Fruit fly (Drosophila melanogaster): Measurements from ENCODE around the gene CG32547.
A peak's percentile ranks its signal among the peaks of the same experiment; 100 is the strongest.

The CG32547 gene

DNA sequence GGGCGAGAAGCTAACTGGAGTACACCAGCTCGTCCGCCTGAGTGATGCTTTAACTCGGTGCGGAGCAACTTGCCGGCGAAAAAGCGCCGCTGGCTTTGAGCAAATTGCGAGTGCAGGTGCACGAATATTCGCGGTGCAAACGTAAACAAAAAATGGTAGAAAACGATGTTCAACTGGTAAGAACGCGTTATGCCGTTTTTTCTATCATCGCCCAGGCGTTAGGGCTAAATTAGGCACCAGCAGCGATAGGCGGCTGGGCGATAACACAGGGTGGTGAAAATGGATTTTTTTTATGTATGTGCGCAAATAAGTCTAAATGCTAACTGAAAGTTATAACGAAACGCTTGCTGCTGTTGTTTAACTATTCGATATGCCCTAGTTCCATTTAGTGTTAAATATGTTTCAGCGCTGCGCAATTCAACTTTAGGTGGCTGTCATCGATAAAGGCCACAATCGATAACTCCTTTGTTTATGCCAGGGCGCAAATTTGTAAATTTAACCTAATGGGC, 20.4 kb upstream of the CG32547 start, which contains the start of the genes Pgant7 and Xrcc2 (continued):
- TF ChIP-seq Lim3 (GFP tag; IDR thresholded peaks at IDR 0.05) (no peak), h (optimal IDR thresholded peaks at IDR 0.05) (no peak), E2f2 (GFP tag; IDR thresholded peaks at IDR 0.05) (peak; percentile 85), pros (GFP tag; optimal IDR thresholded peaks at IDR 0.05) (no peak), CG11247 (GFP tag; IDR thresholded peaks at IDR 0.05) (no peak), dati (GFP tag; IDR thresholded peaks at IDR 0.05) (no peak), CG15696 (tag; optimal IDR thresholded peaks at IDR 0.05) (no peak), CG11504 (tag; optimal IDR thresholded peaks at IDR 0.05) (peak; percentile 73), pfk (GFP tag; optimal IDR thresholded peaks at IDR 0.05) (no peak), usp (GFP tag; optimal IDR thresholded peaks at IDR 0.05) (no peak), CG13287 (GFP tag; IDR thresholded peaks at IDR 0.05; ENCODE audit: partially characterized antibody) (peak; percentile 88), Hmr (GFP tag; optimal IDR thresholded peaks at IDR 0.05) (no peak), stc (GFP tag; IDR thresholded peaks at IDR 0.05) (no peak), ato (GFP tag; IDR thresholded peaks at IDR 0.05; ENCODE audit: partially characterized antibody) (peak; percentile 44; the same call in 1 of the 2 replicates), CG6272 (GFP tag; IDR thresholded peaks at IDR 0.05) (no peak), odd (GFP tag; optimal IDR thresholded peaks at IDR 0.05) (no peak), Hr3 (GFP tag; optimal IDR thresholded peaks at IDR 0.05) (no peak), Oaz (GFP tag; IDR thresholded peaks at IDR 0.05) (no peak), CG3847 (GFP tag; IDR thresholded peaks at IDR 0.05) (no peak), Drgx (GFP tag; IDR thresholded peaks at IDR 0.05) (no peak), CG10321 (GFP tag; IDR thresholded peaks at IDR 0.05) (no peak), CG7928 (GFP tag; optimal IDR thresholded peaks at IDR 0.05) (no peak), CG18619 (GFP tag; optimal IDR thresholded peaks at IDR 0.05) (no peak), D19B (GFP tag; optimal IDR thresholded peaks at IDR 0.05) (no peak), bbx (GFP tag; IDR thresholded peaks at IDR 0.05; ENCODE audit: partially characterized antibody) (no peak; the same call in 1 of the 2 replicates), sd (tag; optimal IDR thresholded peaks at IDR 0.05) (no peak), CG17802 (tag; optimal IDR thresholded peaks at IDR 0.05) (no peak), C15 (GFP tag; IDR thresholded peaks at IDR 0.05) (no peak), CG16815 (GFP tag; optimal IDR thresholded peaks at IDR 0.05) (no peak), bcd (GFP tag; optimal IDR thresholded peaks at IDR 0.05) (no peak), Stat92E (GFP tag; optimal IDR thresholded peaks at IDR 0.05) (no peak), CTCF (GFP tag; optimal IDR thresholded peaks at IDR 0.05) (peak; percentile 10), H2.0 (GFP tag; IDR thresholded peaks at IDR 0.05) (no peak), prd (optimal IDR thresholded peaks at IDR 0.05) (no peak), prd (GFP tag; IDR thresholded peaks at IDR 0.05) (no peak), CG11093 (GFP tag; IDR thresholded peaks at IDR 0.05) (no peak), CG10267 (tag; optimal IDR thresholded peaks at IDR 0.05) (peak; percentile 6), Hr39 (optimal IDR thresholded peaks at IDR 0.05) (no peak), klu (GFP tag; IDR thresholded peaks at IDR 0.05) (no peak), Gsc (GFP tag; IDR thresholded peaks at IDR 0.05) (no peak), Oli (tag; optimal IDR thresholded peaks at IDR 0.05) (no peak), gfzf (GFP tag; optimal IDR thresholded peaks at IDR 0.05) (peak; percentile 88), Ets65A (GFP tag) (no peak), CG8924 (tag; optimal IDR thresholded peaks at IDR 0.05) (no peak), CG14667 (GFP tag; IDR thresholded peaks at IDR 0.05) (no peak), ara (GFP tag; IDR thresholded peaks at IDR 0.05) (no peak), CG7839 (tag; optimal IDR thresholded peaks at IDR 0.05) (no peak), CG9932 (GFP tag; IDR thresholded peaks at IDR 0.05) (no peak), BEAF-32 (GFP tag; optimal IDR thresholded peaks at IDR 0.05) (peak; percentile 83), ERR (GFP tag; optimal IDR thresholded peaks at IDR 0.05) (no peak), grn (GFP tag; optimal IDR thresholded peaks at IDR 0.05) (no peak), Dbx (GFP tag; IDR thresholded peaks at IDR 0.05) (no peak), Atf-2 (GFP tag; optimal IDR thresholded peaks at IDR 0.05) (no peak)

Data from whole organism, embryonic.